Worm (Caenorhabditis elegans) whole organism, mixed stage, embryonic: Measurements from ENCODE around the gene ttr-2.

Source experiments
- M03D4.4 ChIP-seq: sonication (generic microtip); optimal IDR thresholded peaks from 2 replicates; lab custom pipeline; 2017; ENCODE audit warnings: mild to moderate bottlenecking, missing genetic modification characterization, missing compliant biosample characterization
- bed-3 ChIP-seq: fragments of 200-800 bp; sonication (Bioruptor generic); optimal IDR thresholded peaks from 3 replicates; lab custom pipeline; 2018; ENCODE audit warnings: mild to moderate bottlenecking, missing genetic modification characterization, moderate library complexity, missing compliant biosample characterization
- blmp-1 ChIP-seq: fragments of 150-350 bp; optimal IDR thresholded peaks from 2 replicates; lab custom pipeline; 2014; ENCODE audit warnings: missing biosample characterization, missing genetic modification characterization
- ceh-43 ChIP-seq: fragments of 200-800 bp; sonication (Bioruptor generic); optimal IDR thresholded peaks from 2 replicates; lab custom pipeline; 2018; ENCODE audit warnings: mild to moderate bottlenecking, missing genetic modification characterization, moderate library complexity, missing compliant biosample characterization
- ceh-83 ChIP-seq: fragments of 200-800 bp; sonication (Bioruptor generic); optimal IDR thresholded peaks from 2 replicates; lab custom pipeline; 2018; ENCODE audit warnings: mild to moderate bottlenecking, missing genetic modification characterization, missing compliant biosample characterization
- cnd-1 ChIP-seq: fragments of 200-800 bp; sonication (Bioruptor generic); optimal IDR thresholded peaks from 2 replicates; lab custom pipeline; 2018; ENCODE audit warnings: mild to moderate bottlenecking, missing genetic modification characterization, missing compliant biosample characterization
- drap-1 ChIP-seq: fragments of 200-800 bp; sonication (Bioruptor generic); optimal IDR thresholded peaks from 3 replicates; lab custom pipeline; 2018; ENCODE audit warnings: mild to moderate bottlenecking, missing genetic modification characterization, missing compliant biosample characterization
- elt-1 ChIP-seq: sonication (generic microtip); optimal IDR thresholded peaks from 2 replicates; lab custom pipeline; 2017; ENCODE audit warnings: missing genetic modification characterization, mild to moderate bottlenecking, missing compliant biosample characterization, antibody characterized with exemption, moderate library complexity, borderline replicate concordance; ENCODE audit not compliant: insufficient read depth
- elt-3 ChIP-seq: fragments of 150-350 bp; optimal IDR thresholded peaks from 2 replicates; lab custom pipeline; 2014; ENCODE audit warnings: missing biosample characterization, missing genetic modification characterization
- flh-1 ChIP-seq: fragments of 200-800 bp; sonication (Bioruptor generic); optimal IDR thresholded peaks from 2 replicates; lab custom pipeline; 2018; ENCODE audit warnings: mild to moderate bottlenecking, missing genetic modification characterization, moderate library complexity, missing compliant biosample characterization
- ham-2 ChIP-seq: fragments of 200-800 bp; sonication (Bioruptor generic); optimal IDR thresholded peaks from 2 replicates; lab custom pipeline; 2018; ENCODE audit warnings: mild to moderate bottlenecking, missing genetic modification characterization, missing compliant biosample characterization
- hlh-1 ChIP-seq: fragments of 150-350 bp; optimal IDR thresholded peaks from 2 replicates; lab custom pipeline; 2014; ENCODE audit warnings: missing biosample characterization, missing genetic modification reagents, missing genetic modification characterization
- lin-13 ChIP-seq: fragments of 150-350 bp; optimal IDR thresholded peaks from 2 replicates; lab custom pipeline; 2014; ENCODE audit warnings: missing biosample characterization, missing genetic modification characterization
- lin-32 ChIP-seq: fragments of 200-800 bp; sonication (Bioruptor generic); optimal IDR thresholded peaks from 2 replicates; lab custom pipeline; 2018; ENCODE audit warnings: mild to moderate bottlenecking, missing genetic modification characterization, missing compliant biosample characterization
- mab-5 ChIP-seq: fragments of 150-350 bp; optimal IDR thresholded peaks from 2 replicates; lab custom pipeline; 2014; ENCODE audit warnings: missing biosample characterization, missing genetic modification characterization
- mep-1 ChIP-seq: fragments of 150-350 bp; optimal IDR thresholded peaks from 2 replicates; lab custom pipeline; 2017; ENCODE audit warnings: missing biosample characterization, missing genetic modification reagents, missing genetic modification characterization, inconsistent platforms
- mls-2 ChIP-seq: sonication (generic microtip); optimal IDR thresholded peaks from 2 replicates; lab custom pipeline; 2016; ENCODE audit warnings: mild to moderate bottlenecking, missing genetic modification characterization, moderate library complexity, missing compliant biosample characterization
- nhr-12 ChIP-seq: fragments of 150-350 bp; optimal IDR thresholded peaks from 2 replicates; lab custom pipeline; 2014; ENCODE audit warnings: missing biosample characterization, missing genetic modification characterization
- nhr-237 ChIP-seq: fragments of 150-350 bp; optimal IDR thresholded peaks from 2 replicates; lab custom pipeline; 2014; ENCODE audit warnings: missing biosample characterization, missing genetic modification characterization
- nhr-28 ChIP-seq: fragments of 150-350 bp; optimal IDR thresholded peaks from 2 replicates; lab custom pipeline; 2014; ENCODE audit warnings: missing biosample characterization, missing genetic modification characterization
- nhr-76 ChIP-seq: sonication (generic microtip); optimal IDR thresholded peaks from 2 replicates; lab custom pipeline; 2017; ENCODE audit warnings: missing biosample characterization, missing genetic modification characterization
- pha-4 ChIP-seq: fragments of 150-350 bp; optimal IDR thresholded peaks from 2 replicates; lab custom pipeline; 2018; ENCODE audit warnings: missing biosample characterization, missing genetic modification reagents, missing genetic modification characterization
- sem-2 ChIP-seq: fragments of 200-800 bp; sonication (Bioruptor generic); optimal IDR thresholded peaks from 2 replicates; lab custom pipeline; 2018; ENCODE audit warnings: mild to moderate bottlenecking, missing genetic modification characterization, missing compliant biosample characterization
- sptf-1 ChIP-seq: sonication (generic microtip); optimal IDR thresholded peaks from 2 replicates; lab custom pipeline; 2017; ENCODE audit warnings: mild to moderate bottlenecking, missing genetic modification characterization, moderate library complexity, missing compliant biosample characterization
- tbx-8 ChIP-seq: fragments of 200-800 bp; sonication (Bioruptor generic); optimal IDR thresholded peaks from 2 replicates; lab custom pipeline; 2018; ENCODE audit warnings: mild to moderate bottlenecking, missing genetic modification characterization, moderate library complexity, missing compliant biosample characterization
- unc-120 ChIP-seq: sonication (generic microtip); optimal IDR thresholded peaks from 2 replicates; lab custom pipeline; 2017; ENCODE audit warnings: missing genetic modification characterization, missing compliant biosample characterization; ENCODE audit not compliant: poor library complexity, severe bottlenecking
- unc-39 ChIP-seq: fragments of 150-350 bp; optimal IDR thresholded peaks from 2 replicates; lab custom pipeline; 2014; ENCODE audit warnings: missing biosample characterization, missing genetic modification characterization
- unc-62 ChIP-seq: fragments of 150-350 bp; optimal IDR thresholded peaks from 2 replicates; lab custom pipeline; 2014; ENCODE audit warnings: missing biosample characterization, missing genetic modification reagents, missing genetic modification characterization
- zip-8 ChIP-seq: fragments of 150-350 bp; optimal IDR thresholded peaks from 2 replicates; lab custom pipeline; 2014; ENCODE audit warnings: missing biosample characterization, missing genetic modification characterization
- ztf-11 ChIP-seq: fragments of 150-350 bp; optimal IDR thresholded peaks from 2 replicates; lab custom pipeline; 2014; ENCODE audit warnings: missing biosample characterization, missing genetic modification characterization

The ttr-2 gene

ce11 chrIII:9910608-9911479, 16.7 kb upstream of the ttr-2 start, which contains the start of the genes cyld-1 and F40F12.9:
TSS of gene cyld-1 (minus strand) at chrIII:9910658.
TSS of gene F40F12.9 (plus strand) at chrIII:9911328.
- TF ChIP-seq nhr-237 (tag; lab: Kevin White, UChicago) (no peak), drap-1 (GFP tag; lab: Kevin White, UChicago) (no peak), bed-3 (GFP tag; lab: Kevin White, UChicago) (no peak), nhr-28 (tag; lab: Kevin White, UChicago) (no peak), lin-32 (GFP tag; lab: Kevin White, UChicago) (no peak), elt-3 (tag; lab: Kevin White, UChicago) (no peak), tbx-8 (GFP tag; lab: Kevin White, UChicago) (no peak), ztf-11 (no peak), lin-13 (tag; lab: Kevin White, UChicago) (no peak), ceh-83 (GFP tag; lab: Kevin White, UChicago) (no peak), blmp-1 (tag; lab: Kevin White, UChicago) (no peak), sptf-1 (tag; lab: Kevin White, UChicago) (no peak), nhr-12 (tag; lab: Kevin White, UChicago) (no peak), ceh-43 (GFP tag; lab: Kevin White, UChicago) (no peak), elt-1 (tag; lab: Kevin White, UChicago) (no peak), pha-4 (no peak), ham-2 (GFP tag; lab: Kevin White, UChicago) (no peak), M03D4.4 (tag; lab: Kevin White, UChicago) (no peak), hlh-1 (tag; lab: Kevin White, UChicago) (no peak)

ce11 chrIII:9912501-9912900, 15.1 kb upstream of the ttr-2 start:
- TF ChIP-seq ztf-11 (no peak), mep-1 (no peak), zip-8 (tag; lab: Kevin White, UChicago) (no peak), unc-62 (GFP tag; lab: Kevin White, UChicago) (no peak), nhr-28 (tag; lab: Kevin White, UChicago) (no peak), flh-1 (GFP tag; lab: Kevin White, UChicago) (no peak), nhr-76 (tag; lab: Kevin White, UChicago) (no peak), ceh-43 (GFP tag; lab: Kevin White, UChicago) (no peak), ceh-83 (GFP tag; lab: Kevin White, UChicago) (no peak), tbx-8 (GFP tag; lab: Kevin White, UChicago) (no peak), elt-3 (tag; lab: Kevin White, UChicago) (no peak), lin-13 (tag; lab: Kevin White, UChicago) (no peak)

- TF ChIP-seq blmp-1 (tag; lab: Kevin White, UChicago) (no peak), bed-3 (GFP tag; lab: Kevin White, UChicago) (no peak), M03D4.4 (tag; lab: Kevin White, UChicago) (no peak), unc-62 (GFP tag; lab: Kevin White, UChicago) (no peak), flh-1 (GFP tag; lab: Kevin White, UChicago) (no peak), elt-1 (tag; lab: Kevin White, UChicago) (no peak), ham-2 (GFP tag; lab: Kevin White, UChicago) (no peak), nhr-76 (tag; lab: Kevin White, UChicago) (no peak), mep-1 (no peak), cnd-1 (tag; lab: Kevin White, UChicago) (no peak), sem-2 (GFP tag; lab: Kevin White, UChicago) (no peak), mab-5 (tag; lab: Kevin White, UChicago) (no peak), unc-39 (tag; lab: Kevin White, UChicago) (no peak), elt-3 (tag; lab: Kevin White, UChicago) (no peak)
Observed at ce11 chrIII:9912998-9913397, 14.6 kb upstream of the ttr-2 start.

ce11 chrIII:9913722-9914121, 13.8 kb upstream of the ttr-2 start, which contains the start of gene cbp-3:
TSS of gene cbp-3 (plus strand) at chrIII:9913993.
- TF ChIP-seq flh-1 (GFP tag; lab: Kevin White, UChicago), result no peak
- no peak for TF ChIP-seq nhr-76 (tag; lab: Kevin White, UChicago)
- no peak for TF ChIP-seq ceh-83 (GFP tag; lab: Kevin White, UChicago)
- no peak for TF ChIP-seq lin-32 (GFP tag; lab: Kevin White, UChicago)
- TF ChIP-seq pha-4, result no peak
- no peak for TF ChIP-seq sem-2 (GFP tag; lab: Kevin White, UChicago)
- TF ChIP-seq nhr-237 (tag; lab: Kevin White, UChicago), result no peak
- TF ChIP-seq ham-2 (GFP tag; lab: Kevin White, UChicago), result no peak
- no peak for TF ChIP-seq ceh-43 (GFP tag; lab: Kevin White, UChicago)
- no peak for TF ChIP-seq elt-3 (tag; lab: Kevin White, UChicago)
- no peak for TF ChIP-seq ztf-11
- TF ChIP-seq nhr-28 (tag; lab: Kevin White, UChicago), result no peak
- no peak for TF ChIP-seq mls-2 (tag; lab: Kevin White, UChicago)
- TF ChIP-seq sptf-1 (tag; lab: Kevin White, UChicago), result no peak
- TF ChIP-seq tbx-8 (GFP tag; lab: Kevin White, UChicago), result no peak
- TF ChIP-seq unc-120 (tag; lab: Kevin White, UChicago), result no peak
- TF ChIP-seq cnd-1 (tag; lab: Kevin White, UChicago), result no peak
